Fruit fly (Drosophila melanogaster): ENCODE measurements around the gene crb.

DNA sequence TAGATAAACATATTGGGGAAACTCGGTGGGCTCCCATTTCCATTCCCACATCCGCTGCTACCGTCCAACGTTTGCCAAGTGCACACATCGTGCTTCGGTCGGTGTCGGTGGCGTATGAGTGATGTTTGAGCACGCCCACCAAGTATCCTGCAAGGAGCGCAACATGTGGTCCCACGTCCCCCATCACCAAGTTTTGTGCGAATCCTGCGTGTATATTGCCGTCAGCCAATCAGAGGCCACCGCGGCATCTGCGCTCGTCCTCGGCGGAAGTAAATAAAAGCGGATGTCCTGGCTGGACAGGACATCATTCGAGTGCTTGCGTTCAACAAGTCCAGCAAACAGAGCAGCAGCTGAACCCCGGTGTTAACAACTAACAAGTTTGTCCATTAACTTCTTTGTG, 46.4 kb downstream of the crb start, which contains the start of gene Ms:
- TF ChIP-seq z (GFP tag; IDR thresholded peaks at IDR 0.05) (no peak), gem (tag; optimal IDR thresholded peaks at IDR 0.05) (no peak), Adf1 (GFP tag; IDR thresholded peaks at IDR 0.05) (no peak), CG8478 (optimal IDR thresholded peaks at IDR 0.05) (no peak), B-H2 (GFP tag; optimal IDR thresholded peaks at IDR 0.05) (no peak), vfl (GFP tag; optimal IDR thresholded peaks at IDR 0.05) (no peak), caup (GFP tag; optimal IDR thresholded peaks at IDR 0.05; ENCODE audit: severe bottlenecking) (no peak), CG14014 (GFP tag; IDR thresholded peaks at IDR 0.05) (no peak), pum (GFP tag; optimal IDR thresholded peaks at IDR 0.05) (no peak), eve (GFP tag; optimal IDR thresholded peaks at IDR 0.05) (no peak), Scr (GFP tag; IDR thresholded peaks at IDR 0.05; ENCODE audit: partially characterized antibody) (no peak), CG4404 (GFP tag; IDR thresholded peaks at IDR 0.05) (no peak)

Measured in whole organism, embryonic.